Worm (Caenorhabditis elegans): ENCODE measurements around the gene C45B11.9.

C45B11.9 gene

ce11 chrV:11000650-11001049 lies 39.5 kb upstream of the C45B11.9 start, which contains the start of gene isy-1 (continued):
- TF ChIP-seq zag-1 (tag; optimal IDR thresholded peaks at IDR 0.05) (no peak), hpl-2 (GFP tag; optimal IDR thresholded peaks at IDR 0.05) (no peak), alr-1 (tag; optimal IDR thresholded peaks at IDR 0.05; ENCODE audit: borderline replicate concordance) (no peak), grh-1 (GFP tag; IDR thresholded peaks at IDR 0.05) (no peak; the same call in 1 of the 2 replicates), lin-15B (tag; optimal IDR thresholded peaks at IDR 0.05) (peak; percentile 91), ztf-4 (tag; optimal IDR thresholded peaks at IDR 0.05) (no peak), lin-14 (GFP tag; optimal IDR thresholded peaks at IDR 0.05) (peak; percentile 76), fkh-4 (tag; optimal IDR thresholded peaks at IDR 0.05; ENCODE audit: borderline replicate concordance) (no peak), nhr-84 (tag; optimal IDR thresholded peaks at IDR 0.05) (no peak), irx-1 (tag; optimal IDR thresholded peaks at IDR 0.05) (peak; percentile 29), C34B4.2 (tag; optimal IDR thresholded peaks at IDR 0.05) (no peak), ztf-11 (tag; optimal IDR thresholded peaks at IDR 0.05) (no peak), ama-1 (optimal IDR thresholded peaks at IDR 0.05) (no peak), nhr-19 (GFP tag; conservative IDR thresholded peaks at IDR 0.05) (peak; percentile 73), Y116A8C.19 (tag; optimal IDR thresholded peaks at IDR 0.05; ENCODE audit: borderline replicate concordance) (no peak), aly-2 (tag; optimal IDR thresholded peaks at IDR 0.05) (no peak), pag-3 (tag; optimal IDR thresholded peaks at IDR 0.05; ENCODE audit: borderline replicate concordance, insufficient read depth) (no peak), blmp-1 (tag; optimal IDR thresholded peaks at IDR 0.05) (peak; percentile 93), snu-23 (GFP tag; optimal IDR thresholded peaks at IDR 0.05) (peak; percentile 80), nhr-85 (tag) (peak; percentile 65), nhr-28 (tag; optimal IDR thresholded peaks at IDR 0.05) (no peak), hlh-4 (tag; optimal IDR thresholded peaks at IDR 0.05) (no peak), fos-1 (tag; optimal IDR thresholded peaks at IDR 0.05) (peak; percentile 51), rnt-1 (tag; optimal IDR thresholded peaks at IDR 0.05) (peak; percentile 69), ceh-63 (GFP tag; optimal IDR thresholded peaks at IDR 0.05) (no peak), vab-15 (tag; optimal IDR thresholded peaks at IDR 0.05) (no peak), efl-1 (optimal IDR thresholded peaks at IDR 0.05) (peak; percentile 90 to 96), efl-1 (GFP tag; optimal IDR thresholded peaks at IDR 0.05 in 1 of 2) (peak; percentile 95 to 99), swsn-7 (tag; optimal IDR thresholded peaks at IDR 0.05) (peak; percentile 66), egl-27 (tag; optimal IDR thresholded peaks at IDR 0.05) (no peak), aha-1 (tag; optimal IDR thresholded peaks at IDR 0.05) (no peak), jun-1 (tag; optimal IDR thresholded peaks at IDR 0.05) (peak; percentile 23), dpl-1 (GFP tag; optimal IDR thresholded peaks at IDR 0.05) (peak; percentile 92 to 96 (median 94)), nhr-237 (tag; optimal IDR thresholded peaks at IDR 0.05) (no peak), ceh-88 (GFP tag; IDR thresholded peaks at IDR 0.05) (no peak), skn-1 (tag; optimal IDR thresholded peaks at IDR 0.05) (peak; percentile 88), sup-37 (GFP tag; optimal IDR thresholded peaks at IDR 0.05) (no peak), fkh-10 (GFP tag; optimal IDR thresholded peaks at IDR 0.05) (peak; percentile 26), sox-4 (tag; optimal IDR thresholded peaks at IDR 0.05) (peak; percentile 42), unc-86 (tag; optimal IDR thresholded peaks at IDR 0.05) (peak; percentile 45), elt-2 (tag; optimal IDR thresholded peaks at IDR 0.05) (no peak), C16A3.4 (tag; optimal IDR thresholded peaks at IDR 0.05) (peak; percentile 87), nhr-90 (tag; optimal IDR thresholded peaks at IDR 0.05; ENCODE audit: poor library complexity) (peak; percentile 53), lsy-2 (tag; optimal IDR thresholded peaks at IDR 0.05) (peak; percentile 81 to 90), mep-1 (tag; optimal IDR thresholded peaks at IDR 0.05) (peak; percentile 90), nhr-77 (tag; optimal IDR thresholded peaks at IDR 0.05) (peak; percentile 33), unc-98 (GFP tag; IDR thresholded peaks at IDR 0.05) (no peak), pax-3 (tag; optimal IDR thresholded peaks at IDR 0.05) (peak; percentile 24), nhr-47 (tag; optimal IDR thresholded peaks at IDR 0.05) (peak; percentile 75), elt-3 (tag; optimal IDR thresholded peaks at IDR 0.05) (peak in 2 of 6 experiments; percentile 31 to 59), lir-3 (tag; optimal IDR thresholded peaks at IDR 0.05; ENCODE audit: poor library complexity) (peak; percentile 29), F16B12.6 (tag; optimal IDR thresholded peaks at IDR 0.05) (peak; percentile 30), C04F5.9 (tag; optimal IDR thresholded peaks at IDR 0.05) (no peak), ceh-90 (tag; optimal IDR thresholded peaks at IDR 0.05) (no peak)
